Worm (Caenorhabditis elegans) whole organism, L2 larva: ENCODE results near the gene srbc-60.

Experiments used
- F13H6.1 ChIP-seq: sonication (generic microtip); optimal IDR thresholded peaks from 2 replicates; lab custom pipeline; 2016; ENCODE audit warnings: missing genetic modification characterization, missing compliant biosample characterization
- R02D3.7 ChIP-seq: fragments of 150-350 bp; optimal IDR thresholded peaks from 2 replicates; lab custom pipeline; 2014; ENCODE audit warnings: missing biosample characterization, missing genetic modification characterization
- ceh-82 ChIP-seq: fragments of 150-350 bp; optimal IDR thresholded peaks from 2 replicates; lab custom pipeline; 2014; ENCODE audit warnings: missing biosample characterization, missing genetic modification characterization
- elt-1 ChIP-seq: fragments of 150-350 bp; optimal IDR thresholded peaks from 2 replicates; lab custom pipeline; 2014; ENCODE audit warnings: missing biosample characterization, missing genetic modification characterization
- elt-3 ChIP-seq: sonication (generic microtip); optimal IDR thresholded peaks from 2 replicates; lab custom pipeline; 2017; ENCODE audit warnings: missing biosample characterization, missing genetic modification characterization
- fos-1 ChIP-seq: fragments of 150-350 bp; optimal IDR thresholded peaks from 2 replicates; lab custom pipeline; 2014; ENCODE audit warnings: missing biosample characterization, missing genetic modification characterization
- lin-39 ChIP-seq: fragments of 150-350 bp; optimal IDR thresholded peaks from 2 replicates; lab custom pipeline; 2014; ENCODE audit warnings: missing biosample characterization, missing genetic modification reagents, missing genetic modification characterization
- lsy-2 ChIP-seq, 2 experiments: fragments of 150-350 bp in 1 of 2; sonication (generic microtip) in 1 of 2; optimal IDR thresholded peaks; 2 replicates each; lab custom pipeline; 2014 to 2017; ENCODE audit warnings: missing biosample characterization in 2 of 2, missing genetic modification characterization in 2 of 2
- nhr-12 ChIP-seq: fragments of 150-350 bp; optimal IDR thresholded peaks from 2 replicates; lab custom pipeline; 2014; ENCODE audit warnings: missing biosample characterization, missing genetic modification characterization
- nhr-237 ChIP-seq: fragments of 150-350 bp; optimal IDR thresholded peaks from 2 replicates; lab custom pipeline; 2014; ENCODE audit warnings: missing biosample characterization, missing genetic modification characterization
- nhr-77 ChIP-seq: fragments of 150-350 bp; optimal IDR thresholded peaks from 2 replicates; lab custom pipeline; 2014; ENCODE audit warnings: missing biosample characterization, missing genetic modification characterization
- sma-3 ChIP-seq: sonication (generic microtip); optimal IDR thresholded peaks from 2 replicates; lab custom pipeline; 2016; ENCODE audit warnings: missing genetic modification reagents, missing genetic modification characterization, missing compliant biosample characterization
- snpc-4 ChIP-seq: fragments of 150-350 bp; optimal IDR thresholded peaks from 2 replicates; lab custom pipeline; 2014; ENCODE audit warnings: missing biosample characterization, missing genetic modification characterization
- ztf-4 ChIP-seq: fragments of 150-350 bp; optimal IDR thresholded peaks from 2 replicates; lab custom pipeline; 2014; ENCODE audit warnings: missing biosample characterization, missing genetic modification characterization

ce11 chrV:736171-736570, 43.9 kb upstream of the srbc-60 start, which contains the start of gene srj-25:
- TF ChIP-seq nhr-237 (tag; lab: Kevin White, UChicago) = no peak
- TF ChIP-seq R02D3.7 (tag; lab: Kevin White, UChicago) = no peak
- no peak for TF ChIP-seq lin-39 (tag; lab: Kevin White, UChicago)
- no peak for TF ChIP-seq elt-3 (tag; lab: Kevin White, UChicago)
- TF ChIP-seq lsy-2 (tag; optimal IDR thresholded peaks at IDR 0.05; lab: Kevin White, UChicago) = no peak
- TF ChIP-seq snpc-4 (tag; lab: Kevin White, UChicago) = no peak
- no peak for TF ChIP-seq ceh-82 (tag; lab: Kevin White, UChicago)
- TF ChIP-seq sma-3 (GFP tag; lab: Kevin White, UChicago) = no peak
- no peak for TF ChIP-seq F13H6.1 (tag; lab: Kevin White, UChicago)
- TF ChIP-seq ztf-4 (tag; lab: Kevin White, UChicago) = no peak
- no peak for TF ChIP-seq nhr-12 (tag; lab: Kevin White, UChicago)
- no peak for TF ChIP-seq nhr-77 (tag; lab: Kevin White, UChicago)
- no peak for TF ChIP-seq fos-1 (tag; lab: Kevin White, UChicago)
- TF ChIP-seq elt-1 (tag; lab: Kevin White, UChicago) = no peak
